Worm (Caenorhabditis elegans) whole organism, young adult: ENCODE data around the gene srh-216.
A peak's percentile ranks its signal among the peaks of the same experiment; 100 is the strongest.

Experiments
- B0019.2 ChIP-seq: fragments of 200-800 bp; sonication (Bioruptor generic); conservative IDR thresholded peaks from 2 replicates; pipeline ENCODE4 v1.3.6; 2022; ENCODE audit warnings: missing genetic modification reagents, missing genetic modification characterization, missing compliant biosample characterization
- F23B12.7 ChIP-seq: sonication (generic microtip); optimal IDR thresholded peaks from 2 replicates; lab custom pipeline; 2017; ENCODE audit warnings: missing genetic modification characterization, mild to moderate bottlenecking, missing compliant biosample characterization, antibody characterized with exemption, moderate library complexity; ENCODE audit not compliant: insufficient read depth
- F33H1.4 ChIP-seq: fragments of 200-800 bp; sonication (Bioruptor generic); IDR thresholded peaks from 2 replicates; pipeline ENCODE4 v1.3.6; 2022; ENCODE audit warnings: missing genetic modification reagents, missing genetic modification characterization, missing compliant biosample characterization
- F39B2.1 ChIP-seq: fragments of 200-800 bp; sonication (Bioruptor generic); IDR thresholded peaks from 2 replicates; pipeline ENCODE4 v1.3.6; 2022; ENCODE audit warnings: missing genetic modification reagents, missing genetic modification characterization, missing compliant biosample characterization
- F49E8.2 ChIP-seq: sonication (generic microtip); optimal IDR thresholded peaks from 3 replicates; lab custom pipeline; 2017; ENCODE audit warnings: missing genetic modification characterization, mild to moderate bottlenecking, missing compliant biosample characterization, antibody characterized with exemption, moderate library complexity; ENCODE audit not compliant: insufficient read depth
- F57C9.4 ChIP-seq: sonication (generic microtip); optimal IDR thresholded peaks from 2 replicates; lab custom pipeline; 2017; ENCODE audit warnings: mild to moderate bottlenecking, missing genetic modification characterization, missing compliant biosample characterization
- K12H6.12 ChIP-seq: fragments of 200-800 bp; sonication (Bioruptor generic); optimal IDR thresholded peaks from 2 replicates; lab custom pipeline; 2018; ENCODE audit warnings: mild to moderate bottlenecking, missing genetic modification characterization, missing compliant biosample characterization
- T07F8.4 ChIP-seq: sonication (generic microtip); optimal IDR thresholded peaks from 2 replicates; lab custom pipeline; 2016; ENCODE audit warnings: mild to moderate bottlenecking, missing genetic modification characterization, moderate library complexity, missing compliant biosample characterization
- T26A5.8 ChIP-seq: sonication (generic microtip); optimal IDR thresholded peaks from 2 replicates; lab custom pipeline; 2016; ENCODE audit warnings: missing genetic modification characterization, missing compliant biosample characterization
- Y56A3A.18 ChIP-seq: fragments of 200-800 bp; sonication (Bioruptor generic); IDR thresholded peaks from 2 replicates; pipeline ENCODE4 v1.3.6; 2022; ENCODE audit warnings: missing genetic modification reagents, missing genetic modification characterization, missing compliant biosample characterization
- Y67H2A.10 ChIP-seq: fragments of 200-800 bp; sonication (Bioruptor generic); conservative IDR thresholded peaks from 2 replicates; pipeline ENCODE4 v1.3.6; 2022; ENCODE audit warnings: missing genetic modification reagents, missing genetic modification characterization, missing compliant biosample characterization
- attf-3 ChIP-seq: fragments of 200-800 bp; sonication (Bioruptor generic); conservative IDR thresholded peaks from 2 replicates; pipeline ENCODE4 v1.3.6; 2022; ENCODE audit warnings: missing genetic modification reagents, missing genetic modification characterization, missing compliant biosample characterization
- bed-1 ChIP-seq: fragments of 200-800 bp; sonication (Bioruptor generic); IDR thresholded peaks from 2 replicates; pipeline ENCODE4 v1.3.6; 2022; ENCODE audit warnings: missing genetic modification reagents, missing genetic modification characterization, missing compliant biosample characterization
- cebp-1 ChIP-seq, 2 experiments: fragments of 200-800 bp in 1 of 2; sonication (Bioruptor generic) in 1 of 2; sonication (generic microtip) in 1 of 2; IDR thresholded peaks in 1 of 2; optimal IDR thresholded peaks in 1 of 2; 2 replicates each; pipeline versions ENCODE4 v1.3.6 to Lab custom; 2017 to 2022; ENCODE audit warnings: missing compliant biosample characterization in 2 of 2, missing genetic modification characterization in 2 of 2, mild to moderate bottlenecking in 1 of 2, missing genetic modification reagents in 1 of 2, moderate library complexity in 1 of 2
- ceh-100 ChIP-seq: fragments of 200-800 bp; sonication (Bioruptor generic); IDR thresholded peaks from 2 replicates; pipeline ENCODE4 v1.3.6; 2022; ENCODE audit warnings: missing genetic modification reagents, missing genetic modification characterization, missing compliant biosample characterization
- ceh-27 ChIP-seq: fragments of 200-800 bp; sonication (Bioruptor generic); optimal IDR thresholded peaks from 2 replicates; lab custom pipeline; 2018; ENCODE audit warnings: mild to moderate bottlenecking, missing genetic modification characterization, moderate library complexity, missing compliant biosample characterization
- ceh-40 ChIP-seq: fragments of 200-800 bp; sonication (Bioruptor generic); IDR thresholded peaks from 2 replicates; pipeline ENCODE4 v1.3.6; 2022; ENCODE audit warnings: missing genetic modification characterization, missing compliant biosample characterization
- ceh-58 ChIP-seq: fragments of 200-800 bp; sonication (Bioruptor generic); IDR thresholded peaks from 2 replicates; pipeline ENCODE4 v1.3.6; 2022; ENCODE audit warnings: missing genetic modification characterization, missing compliant biosample characterization
- chd-7 ChIP-seq: sonication (generic microtip); optimal IDR thresholded peaks from 2 replicates; lab custom pipeline; 2016; ENCODE audit warnings: mild to moderate bottlenecking, missing genetic modification characterization, moderate library complexity, missing compliant biosample characterization
- die-1 ChIP-seq: sonication (generic microtip); optimal IDR thresholded peaks from 2 replicates; lab custom pipeline; 2016; ENCODE audit warnings: missing genotype, mild to moderate bottlenecking, missing genetic modification characterization, missing compliant biosample characterization
- dpff-1 ChIP-seq: sonication (generic microtip); optimal IDR thresholded peaks from 2 replicates; lab custom pipeline; 2017; ENCODE audit warnings: mild to moderate bottlenecking, missing genetic modification characterization, missing compliant biosample characterization
- dpl-1 ChIP-seq: fragments of 150-350 bp; optimal IDR thresholded peaks from 2 replicates; lab custom pipeline; 2014; ENCODE audit warnings: missing biosample characterization, missing genetic modification reagents, missing genetic modification characterization
- efl-1 ChIP-seq: fragments of 150-350 bp; optimal IDR thresholded peaks from 2 replicates; lab custom pipeline; 2014; ENCODE audit warnings: missing biosample characterization, missing genetic modification reagents, missing genetic modification characterization
- egrh-3 ChIP-seq: fragments of 200-800 bp; sonication (Bioruptor generic); IDR thresholded peaks from 2 replicates; pipeline ENCODE4 v1.3.6; 2022; ENCODE audit warnings: missing genetic modification reagents, missing genetic modification characterization, missing compliant biosample characterization
- gei-17 ChIP-seq: fragments of 200-800 bp; sonication (Bioruptor generic); optimal IDR thresholded peaks from 2 replicates; lab custom pipeline; 2018; ENCODE audit warnings: mild to moderate bottlenecking, missing genetic modification characterization, missing compliant biosample characterization
- hmg-20 ChIP-seq: fragments of 200-800 bp; sonication (Bioruptor generic); IDR thresholded peaks from 2 replicates; pipeline ENCODE4 v1.3.6; 2022; ENCODE audit warnings: missing genetic modification reagents, missing genetic modification characterization, missing compliant biosample characterization
- hrde-1 ChIP-seq: sonication (generic microtip); optimal IDR thresholded peaks from 2 replicates; lab custom pipeline; 2016; ENCODE audit warnings: missing genetic modification characterization, mild to moderate bottlenecking, missing compliant biosample characterization, moderate library complexity, missing genotype, missing genetic modification reagents, borderline replicate concordance
- mcd-1 ChIP-seq: fragments of 200-800 bp; sonication (Bioruptor generic); IDR thresholded peaks from 2 replicates; pipeline ENCODE4 v1.3.6; 2022; ENCODE audit warnings: missing genetic modification reagents, missing genetic modification characterization, missing compliant biosample characterization
- mel-28 ChIP-seq: sonication (generic microtip); optimal IDR thresholded peaks from 2 replicates; lab custom pipeline; 2016; ENCODE audit warnings: borderline replicate concordance, mild to moderate bottlenecking, missing genetic modification characterization, missing compliant biosample characterization
- mes-4 ChIP-seq: sonication (generic microtip); optimal IDR thresholded peaks from 2 replicates; lab custom pipeline; 2016; ENCODE audit warnings: missing genotype, missing genetic modification characterization, missing compliant biosample characterization
- mxl-1 ChIP-seq: sonication (generic microtip); optimal IDR thresholded peaks from 2 replicates; lab custom pipeline; 2016; ENCODE audit warnings: missing genetic modification characterization, missing compliant biosample characterization
- nfyb-1 ChIP-seq: fragments of 200-800 bp; sonication (Bioruptor generic); IDR thresholded peaks from 2 replicates; pipeline ENCODE4 v1.3.6; 2022; ENCODE audit warnings: missing genetic modification reagents, missing genetic modification characterization, missing compliant biosample characterization
- nhr-179 ChIP-seq: sonication (generic microtip); optimal IDR thresholded peaks from 2 replicates; lab custom pipeline; 2016; ENCODE audit warnings: mild to moderate bottlenecking, missing genetic modification characterization, missing compliant biosample characterization
- nhr-80 ChIP-seq: sonication (generic microtip); optimal IDR thresholded peaks from 2 replicates; lab custom pipeline; 2016; ENCODE audit warnings: missing genetic modification characterization, missing compliant biosample characterization
- pha-4 ChIP-seq: fragments of 150-350 bp; sonication (generic microtip); optimal IDR thresholded peaks from 2 replicates; lab custom pipeline; 2014; ENCODE audit warnings: missing biosample characterization, missing genetic modification reagents, missing genetic modification characterization
- sea-2 ChIP-seq: fragments of 200-800 bp; sonication (Bioruptor generic); IDR thresholded peaks from 2 replicates; pipeline ENCODE4 v1.3.6; 2022; ENCODE audit warnings: missing genetic modification characterization, missing compliant biosample characterization
- snpc-4 ChIP-seq, 5 experiments: fragments of 150-350 bp in 1 of 5; sonication (generic microtip) in 4 of 5; optimal IDR thresholded peaks; 2 replicates each; lab custom pipeline; 2014 to 2018; ENCODE audit warnings: missing genetic modification characterization in 5 of 5, missing biosample characterization in 3 of 5, antibody characterized with exemption in 2 of 5, mild to moderate bottlenecking in 2 of 5, missing compliant biosample characterization in 2 of 5, missing genotype in 2 of 5, moderate library complexity in 2 of 5, missing genetic modification reagents in 1 of 5
- tbx-9 ChIP-seq: sonication (generic microtip); optimal IDR thresholded peaks from 2 replicates; lab custom pipeline; 2016; ENCODE audit warnings: borderline replicate concordance, missing genetic modification characterization, inconsistent platforms, missing compliant biosample characterization
- zfh-2 ChIP-seq: fragments of 200-800 bp; sonication (Bioruptor generic); conservative IDR thresholded peaks from 2 replicates; pipeline ENCODE4 v1.3.6; 2022; ENCODE audit warnings: missing genetic modification reagents, missing genetic modification characterization, missing compliant biosample characterization
- zim-3 ChIP-seq: sonication (generic microtip); optimal IDR thresholded peaks from 2 replicates; lab custom pipeline; 2017; ENCODE audit warnings: mild to moderate bottlenecking, missing genetic modification characterization, moderate library complexity, missing compliant biosample characterization
- ztf-22 ChIP-seq: fragments of 200-800 bp; sonication (Bioruptor generic); optimal IDR thresholded peaks from 2 replicates; lab custom pipeline; 2018; ENCODE audit warnings: mild to moderate bottlenecking, missing genetic modification characterization, moderate library complexity, missing compliant biosample characterization
- ztf-28 ChIP-seq: fragments of 200-800 bp; sonication (Bioruptor generic); IDR thresholded peaks from 2 replicates; pipeline ENCODE4 v1.3.6; 2022; ENCODE audit warnings: missing genetic modification reagents, missing genetic modification characterization, missing compliant biosample characterization
- ztf-6 ChIP-seq: fragments of 200-800 bp; sonication (Bioruptor generic); IDR thresholded peaks from 2 replicates; pipeline ENCODE4 v1.3.6; 2022; ENCODE audit warnings: missing genetic modification reagents, missing genetic modification characterization, missing compliant biosample characterization

Gene srh-216

ce11 chrV:16840283-16840682 is 12.9 kb upstream of the srh-216 start:
- peak; percentile 72 for TF ChIP-seq nhr-80
- TF ChIP-seq attf-3 (GFP tag; lab: Robert Waterston, UW), result no peak

- TF ChIP-seq snpc-4 (GFP tag; optimal IDR thresholded peaks at IDR 0.05; lab: Kevin White, UChicago) (no peak), snpc-4 (tag; optimal IDR thresholded peaks at IDR 0.05; lab: Kevin White, UChicago) (peak in 2 of 4 experiments; percentile 47 to 75), mes-4 (no peak), pha-4 (tag; lab: Kevin White, UChicago) (no peak), mel-28 (tag; lab: Kevin White, UChicago) (no peak), nfyb-1 (GFP tag; lab: Robert Waterston, UW) (0 out of 2 replicates have a peak, but pooled peaks have one; percentile 39), dpff-1 (tag; lab: Kevin White, UChicago) (no peak), K12H6.12 (tag; lab: Kevin White, UChicago) (no peak), zfh-2 (peak; percentile 68)
- TF ChIP-seq, all 124 proteins: peak for 3
Measured at ce11 chrV:16838435-16838834, 11.1 kb upstream of the srh-216 start.

DNA sequence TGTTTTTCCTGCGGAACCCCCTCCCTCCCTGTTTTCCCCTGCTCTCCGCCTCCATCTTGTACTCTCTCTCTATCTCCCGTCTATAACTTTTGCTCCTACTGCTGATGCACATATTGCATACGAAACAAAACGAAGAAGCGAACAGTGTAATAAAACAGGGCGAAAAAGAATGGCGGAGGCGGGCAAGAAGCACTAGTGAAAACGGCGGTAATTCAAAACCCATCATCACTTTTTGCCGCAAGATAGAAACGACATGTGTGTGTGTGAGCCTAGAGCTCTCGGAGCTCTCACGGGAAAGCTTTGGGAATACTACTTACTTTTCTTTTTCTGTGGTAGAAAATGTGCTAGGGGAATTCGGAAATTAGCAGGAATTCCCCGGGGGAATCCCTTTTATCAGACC is 8.7 kb upstream of the srh-216 start:
- TF ChIP-seq attf-3 (GFP tag; lab: Robert Waterston, UW), result no peak
- TF ChIP-seq bed-1 (GFP tag; lab: Robert Waterston, UW), result no peak
- TF ChIP-seq ztf-22, result no peak
- TF ChIP-seq zim-3 (tag; lab: Kevin White, UChicago), result no peak
- no peak for TF ChIP-seq dpl-1
- no peak for TF ChIP-seq F33H1.4 (GFP tag; lab: Robert Waterston, UW)
- no peak for TF ChIP-seq ceh-58 (GFP tag; lab: Robert Waterston, UW)
- no peak for TF ChIP-seq ceh-27 (GFP tag; lab: Kevin White, UChicago)
- TF ChIP-seq B0019.2 (GFP tag; lab: Robert Waterston, UW), result no peak
- no peak for TF ChIP-seq hmg-20 (GFP tag; lab: Robert Waterston, UW)
- no peak for TF ChIP-seq chd-7 (tag; lab: Kevin White, UChicago)
- TF ChIP-seq F49E8.2 (tag; lab: Kevin White, UChicago), result no peak
- TF ChIP-seq gei-17 (GFP tag; lab: Kevin White, UChicago), result no peak
- no peak for TF ChIP-seq snpc-4 (GFP tag; optimal IDR thresholded peaks at IDR 0.05; lab: Kevin White, UChicago)
- no peak for TF ChIP-seq snpc-4 (tag; optimal IDR thresholded peaks at IDR 0.05; lab: Kevin White, UChicago)
- no peak for TF ChIP-seq ceh-40 (GFP tag; lab: Robert Waterston, UW)
- no peak for TF ChIP-seq die-1 (tag; lab: Kevin White, UChicago)
- no peak for TF ChIP-seq F23B12.7 (tag; lab: Kevin White, UChicago)
- TF ChIP-seq mel-28 (tag; lab: Kevin White, UChicago), result no peak
- TF ChIP-seq mcd-1 (GFP tag; lab: Robert Waterston, UW), result no peak
- no peak for TF ChIP-seq T07F8.4
- TF ChIP-seq, all 124 proteins: peak for 0

DNA sequence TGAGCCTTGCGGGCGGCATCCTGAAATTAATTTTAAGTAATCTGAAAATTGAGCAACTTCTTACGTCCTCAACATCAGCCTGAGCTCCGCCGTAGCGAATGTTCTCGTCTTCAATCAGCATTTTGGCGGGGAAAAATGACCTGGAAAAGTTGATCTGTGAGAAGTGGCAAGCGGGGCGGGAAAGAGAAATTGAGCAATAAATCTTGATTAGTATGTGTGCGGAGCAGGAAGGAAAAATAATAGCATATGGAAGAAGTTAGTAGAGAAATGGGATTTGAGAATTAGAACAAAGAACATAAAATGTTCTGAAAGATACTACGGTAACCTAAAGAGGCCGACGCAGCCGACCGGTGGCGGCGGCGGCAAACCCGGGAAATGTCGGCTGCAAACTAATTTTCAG is 7.6 kb upstream of the srh-216 start, which contains the start of gene tni-3:
Gene tni-3 (minus strand): TSS at position 140 of the 400 bp plus-strand sequence.
- TF ChIP-seq egrh-3 (no peak), tbx-9 (tag; lab: Kevin White, UChicago) (no peak), mxl-1 (tag; lab: Kevin White, UChicago) (no peak), hrde-1 (tag; lab: Kevin White, UChicago) (no peak), F57C9.4 (tag; lab: Kevin White, UChicago) (no peak), ceh-100 (no peak), F39B2.1 (no peak), ztf-6 (no peak), Y56A3A.18 (no peak), sea-2 (GFP tag; lab: Robert Waterston, UW) (no peak), ztf-28 (GFP tag; lab: Robert Waterston, UW) (no peak), efl-1 (GFP tag; lab: Kevin White, UChicago) (no peak), nhr-179 (tag; lab: Kevin White, UChicago) (no peak), cebp-1 (GFP tag; IDR thresholded peaks at IDR 0.05; lab: Robert Waterston, UW) (no peak), cebp-1 (tag; optimal IDR thresholded peaks at IDR 0.05; lab: Kevin White, UChicago) (no peak), Y67H2A.10 (GFP tag; lab: Robert Waterston, UW) (no peak), T26A5.8 (no peak), F49E8.2 (tag; lab: Kevin White, UChicago) (no peak)
